Fruit fly (Drosophila melanogaster) whole organism, embryonic: ENCODE measurements around the gene Vm34Ca.

Experiments
- BEAF-32 ChIP-seq: fragments of 200-800 bp; sonication (Bioruptor generic); optimal IDR thresholded peaks from 3 replicates; lab custom pipeline; 2017; ENCODE audit warnings: missing biosample characterization, missing genetic modification characterization, mild to moderate bottlenecking, moderate library complexity, missing genetic modification reagents
- Blimp-1 ChIP-seq: fragments of 200-800 bp; sonication (Bioruptor generic); optimal IDR thresholded peaks from 3 replicates; lab custom pipeline; 2018; ENCODE audit warnings: missing biosample characterization, missing genetic modification characterization, mild to moderate bottlenecking, moderate library complexity, missing genetic modification reagents
- CG12744 ChIP-seq: fragments of 200-800 bp; sonication (Bioruptor generic); optimal IDR thresholded peaks from 2 replicates; lab custom pipeline; 2016; ENCODE audit warnings: missing biosample characterization, missing genetic modification characterization
- CG13424 ChIP-seq: fragments of 200-800 bp; sonication (Bioruptor generic); optimal IDR thresholded peaks from 2 replicates; lab custom pipeline; 2019; ENCODE audit warnings: missing biosample characterization, mild to moderate bottlenecking, missing genetic modification characterization, moderate library complexity
- CG15269 ChIP-seq: fragments of 200-800 bp; sonication (Bioruptor generic); optimal IDR thresholded peaks from 2 replicates; lab custom pipeline; 2018; ENCODE audit warnings: missing biosample characterization, mild to moderate bottlenecking, missing genetic modification characterization, moderate library complexity
- CG1647 ChIP-seq: fragments of 200-800 bp; sonication (Bioruptor generic); optimal IDR thresholded peaks from 3 replicates; lab custom pipeline; 2016; ENCODE audit warnings: missing biosample characterization, missing genetic modification characterization
- CG17802 ChIP-seq: fragments of 200-800 bp; sonication (Bioruptor generic); optimal IDR thresholded peaks from 2 replicates; lab custom pipeline; 2018; ENCODE audit warnings: missing biosample characterization, mild to moderate bottlenecking, missing genetic modification characterization, moderate library complexity
- CG17829 ChIP-seq: fragments of 200-800 bp; optimal IDR thresholded peaks from 2 replicates; lab custom pipeline; 2019; ENCODE audit warnings: missing biosample characterization, mild to moderate bottlenecking, missing genetic modification characterization, moderate library complexity
- CG18476 ChIP-seq: fragments of 200-800 bp; sonication (Bioruptor generic); optimal IDR thresholded peaks from 2 replicates; lab custom pipeline; 2016; ENCODE audit warnings: missing biosample characterization, mild to moderate bottlenecking, missing genetic modification characterization
- CG2116 ChIP-seq: fragments of 200-800 bp; sonication (Bioruptor generic); optimal IDR thresholded peaks from 3 replicates; lab custom pipeline; 2018; ENCODE audit warnings: missing biosample characterization, mild to moderate bottlenecking, missing genetic modification characterization
- CG2875 ChIP-seq: fragments of 200-800 bp; sonication (Bioruptor generic); optimal IDR thresholded peaks from 2 replicates; lab custom pipeline; 2017; ENCODE audit warnings: missing biosample characterization, mild to moderate bottlenecking, missing genetic modification characterization, missing genetic modification reagents
- CG3838 ChIP-seq: fragments of 200-800 bp; sonication (Bioruptor generic); optimal IDR thresholded peaks from 3 replicates; lab custom pipeline; 2016; ENCODE audit warnings: missing biosample characterization, missing genetic modification characterization
- CG8281 ChIP-seq: fragments of 200-800 bp; sonication (Bioruptor generic); optimal IDR thresholded peaks from 2 replicates; lab custom pipeline; 2018; ENCODE audit warnings: missing biosample characterization, mild to moderate bottlenecking, missing genetic modification characterization, moderate library complexity
- CG9437 ChIP-seq: fragments of 200-800 bp; sonication (Bioruptor generic); optimal IDR thresholded peaks from 2 replicates; lab custom pipeline; 2018; ENCODE audit warnings: missing biosample characterization, mild to moderate bottlenecking, missing genetic modification characterization
- CG9932 ChIP-seq: fragments of 200-800 bp; sonication (Bioruptor generic); IDR thresholded peaks from 2 replicates; pipeline ENCODE4 v1.3.6; 2022; ENCODE audit warnings: missing biosample characterization, missing genetic modification characterization
- Doc2 ChIP-seq: fragments of 200-800 bp; sonication (Bioruptor generic); IDR thresholded peaks from 2 replicates; pipeline ENCODE4 v1.3.6; 2022; ENCODE audit warnings: missing biosample characterization, missing genetic modification characterization
- Drgx ChIP-seq: fragments of 200-800 bp; sonication (Bioruptor generic); IDR thresholded peaks from 2 replicates; pipeline ENCODE4 v1.3.6; 2022; ENCODE audit warnings: missing biosample characterization, missing genetic modification characterization
- Eip74EF ChIP-seq, 2 experiments: fragments of 200-800 bp in 1 of 2; fragments of >200 bp in 1 of 2; sonication (Bioruptor generic) in 1 of 2; optimal IDR thresholded peaks; 2 replicates each; lab custom pipeline; 2017 to 2019; ENCODE audit warnings: missing biosample characterization in 2 of 2, missing genetic modification characterization in 2 of 2, mild to moderate bottlenecking in 1 of 2, moderate library complexity in 1 of 2
- Fer2 ChIP-seq: fragments of 200-800 bp; sonication (Bioruptor generic); optimal IDR thresholded peaks from 2 replicates; lab custom pipeline; 2018; ENCODE audit warnings: missing biosample characterization, mild to moderate bottlenecking, missing genetic modification characterization, moderate library complexity
- Fer3 ChIP-seq: fragments of 200-800 bp; sonication (Bioruptor generic); optimal IDR thresholded peaks from 2 replicates; lab custom pipeline; 2018; ENCODE audit warnings: missing biosample characterization, mild to moderate bottlenecking, missing genetic modification characterization, moderate library complexity
- Gug ChIP-seq: fragments of 200-800 bp; sonication (Bioruptor generic); IDR thresholded peaks from 4 replicates; pipeline ENCODE4 v1.3.6; 2022; ENCODE audit warnings: missing biosample characterization, missing genetic modification characterization
- HLHmδ ChIP-seq: fragments of 200-800 bp; sonication (Bioruptor generic); optimal IDR thresholded peaks from 2 replicates; lab custom pipeline; 2018; ENCODE audit warnings: missing biosample characterization, mild to moderate bottlenecking, missing genetic modification characterization, moderate library complexity
- Hr51 ChIP-seq, 2 experiments: fragments of 200-800 bp; sonication (Bioruptor generic); optimal IDR thresholded peaks; 2 replicates in 1 of 2; 3 replicates in 1 of 2; lab custom pipeline; 2016 to 2018; ENCODE audit warnings: missing biosample characterization in 2 of 2, missing genetic modification characterization in 2 of 2, mild to moderate bottlenecking in 1 of 2, moderate library complexity in 1 of 2
- Jarid2 ChIP-seq: fragments of 200-800 bp; sonication (Bioruptor generic); optimal IDR thresholded peaks from 3 replicates; lab custom pipeline; 2017; ENCODE audit warnings: mild to moderate bottlenecking, missing biosample characterization, missing genetic modification reagents, missing genetic modification characterization
- Kr ChIP-seq: fragments of 200-800 bp; sonication (Bioruptor generic); optimal IDR thresholded peaks from 2 replicates; lab custom pipeline; 2017; ENCODE audit warnings: missing biosample characterization, mild to moderate bottlenecking, missing genetic modification characterization
- Lim3 ChIP-seq: fragments of 200-800 bp; sonication (Bioruptor generic); IDR thresholded peaks from 2 replicates; pipeline ENCODE4 v1.3.6; 2022; ENCODE audit warnings: missing biosample characterization, missing genetic modification characterization
- MESR4 ChIP-seq: fragments of 200-800 bp; sonication (Bioruptor generic); optimal IDR thresholded peaks from 2 replicates; lab custom pipeline; 2018; ENCODE audit warnings: missing biosample characterization, mild to moderate bottlenecking, missing genetic modification characterization, moderate library complexity
- Nf-YC ChIP-seq: fragments of 200-800 bp; optimal IDR thresholded peaks from 3 replicates; lab custom pipeline; 2019; ENCODE audit warnings: missing biosample characterization, mild to moderate bottlenecking, missing genetic modification characterization, moderate library complexity
- Sry-β ChIP-seq: fragments of 200-800 bp; sonication (Bioruptor generic); optimal IDR thresholded peaks from 2 replicates; lab custom pipeline; 2018; ENCODE audit warnings: missing biosample characterization, mild to moderate bottlenecking, missing genetic modification characterization, moderate library complexity
- Xrp1 ChIP-seq: fragments of 200-800 bp; sonication (Bioruptor generic); IDR thresholded peaks from 2 replicates; pipeline ENCODE4 v1.3.6; 2022; ENCODE audit warnings: missing biosample characterization, missing genetic modification characterization
- chif ChIP-seq, 2 experiments: fragments of 200-800 bp; sonication (Bioruptor generic); optimal IDR thresholded peaks; 3 replicates each; lab custom pipeline; 2016; ENCODE audit warnings: missing biosample characterization in 2 of 2, missing genetic modification characterization in 2 of 2
- crc ChIP-seq: fragments of 200-800 bp; sonication (Bioruptor generic); optimal IDR thresholded peaks from 2 replicates; lab custom pipeline; 2016; ENCODE audit warnings: missing biosample characterization, missing genetic modification characterization
- cwo ChIP-seq: fragments of 200-800 bp; sonication (Bioruptor generic); optimal IDR thresholded peaks from 3 replicates; lab custom pipeline; 2017; ENCODE audit warnings: missing biosample characterization, missing genetic modification characterization, mild to moderate bottlenecking, moderate library complexity, missing genetic modification reagents
- dan ChIP-seq: fragments of 200-800 bp; sonication (Bioruptor generic); IDR thresholded peaks from 2 replicates; pipeline ENCODE4 v1.3.6; 2022; ENCODE audit warnings: missing biosample characterization, missing genetic modification characterization
- dimm ChIP-seq: fragments of 200-800 bp; sonication (Bioruptor generic); IDR thresholded peaks from 2 replicates; pipeline ENCODE4 v1.3.6; 2022; ENCODE audit warnings: missing biosample characterization, missing genetic modification characterization
- gem ChIP-seq: fragments of 200-800 bp; sonication (Bioruptor generic); optimal IDR thresholded peaks from 2 replicates; lab custom pipeline; 2019; ENCODE audit warnings: missing biosample characterization, mild to moderate bottlenecking, missing genetic modification characterization, moderate library complexity
- gsb-n ChIP-seq: fragments of 200-800 bp; sonication (Bioruptor generic); optimal IDR thresholded peaks from 3 replicates; lab custom pipeline; 2018; ENCODE audit warnings: missing biosample characterization, mild to moderate bottlenecking, missing genetic modification characterization
- hth ChIP-seq: fragments of >200 bp; optimal IDR thresholded peaks from 2 replicates; lab custom pipeline; 2017; ENCODE audit warnings: inconsistent platforms
- knrl ChIP-seq: fragments of 200-800 bp; sonication (Bioruptor generic); IDR thresholded peaks from 3 replicates; pipeline ENCODE4 v1.3.6; 2022; ENCODE audit warnings: missing biosample characterization, missing genetic modification characterization; ENCODE audit not compliant: partially characterized antibody
- luna ChIP-seq: fragments of 200-800 bp; sonication (Bioruptor generic); optimal IDR thresholded peaks from 2 replicates; lab custom pipeline; 2016; ENCODE audit warnings: missing biosample characterization, missing genetic modification characterization
- pfk ChIP-seq: fragments of 200-800 bp; sonication (Bioruptor generic); optimal IDR thresholded peaks from 2 replicates; lab custom pipeline; 2018; ENCODE audit warnings: missing biosample characterization, mild to moderate bottlenecking, missing genetic modification characterization, moderate library complexity
- pum ChIP-seq: fragments of 200-800 bp; sonication (Bioruptor generic); optimal IDR thresholded peaks from 2 replicates; lab custom pipeline; 2016; ENCODE audit warnings: missing biosample characterization, missing genetic modification characterization
- ro ChIP-seq: fragments of 200-800 bp; sonication (Bioruptor generic); IDR thresholded peaks from 2 replicates; pipeline ENCODE4 v1.3.6; 2022; ENCODE audit warnings: missing biosample characterization, missing genetic modification characterization
- run ChIP-seq: fragments of 200-800 bp; sonication (Bioruptor generic); optimal IDR thresholded peaks from 3 replicates; lab custom pipeline; 2018; ENCODE audit warnings: missing biosample characterization, mild to moderate bottlenecking, missing genetic modification characterization
- schlank ChIP-seq: fragments of 200-800 bp; sonication (Bioruptor generic); optimal IDR thresholded peaks from 2 replicates; lab custom pipeline; 2018; ENCODE audit warnings: missing biosample characterization, mild to moderate bottlenecking, missing genetic modification characterization
- sima ChIP-seq: fragments of 200-800 bp; sonication (Bioruptor generic); optimal IDR thresholded peaks from 2 replicates; lab custom pipeline; 2016; ENCODE audit warnings: missing biosample characterization, missing genetic modification characterization
- so ChIP-seq: fragments of 200-800 bp; sonication (Bioruptor generic); IDR thresholded peaks from 3 replicates; pipeline ENCODE4 v1.3.6; 2022; ENCODE audit warnings: missing biosample characterization, missing genetic modification characterization
- sob ChIP-seq: fragments of 200-800 bp; sonication (Bioruptor generic); IDR thresholded peaks from 2 replicates; pipeline ENCODE4 v1.3.6; 2022; ENCODE audit warnings: missing biosample characterization, missing genetic modification characterization
- stwl ChIP-seq: fragments of 200-800 bp; sonication (Bioruptor generic); optimal IDR thresholded peaks from 3 replicates; lab custom pipeline; 2018; ENCODE audit warnings: missing biosample characterization, mild to moderate bottlenecking, missing genetic modification characterization, moderate library complexity
- tgo ChIP-seq: fragments of 200-800 bp; sonication (Bioruptor generic); IDR thresholded peaks from 3 replicates; pipeline ENCODE4 v1.3.6; 2022; ENCODE audit warnings: missing biosample characterization, missing genetic modification characterization
- tin ChIP-seq: fragments of 200-800 bp; sonication (Bioruptor generic); optimal IDR thresholded peaks from 3 replicates; lab custom pipeline; 2016; ENCODE audit warnings: missing biosample characterization, missing genetic modification characterization

Vm34Ca gene

DNA sequence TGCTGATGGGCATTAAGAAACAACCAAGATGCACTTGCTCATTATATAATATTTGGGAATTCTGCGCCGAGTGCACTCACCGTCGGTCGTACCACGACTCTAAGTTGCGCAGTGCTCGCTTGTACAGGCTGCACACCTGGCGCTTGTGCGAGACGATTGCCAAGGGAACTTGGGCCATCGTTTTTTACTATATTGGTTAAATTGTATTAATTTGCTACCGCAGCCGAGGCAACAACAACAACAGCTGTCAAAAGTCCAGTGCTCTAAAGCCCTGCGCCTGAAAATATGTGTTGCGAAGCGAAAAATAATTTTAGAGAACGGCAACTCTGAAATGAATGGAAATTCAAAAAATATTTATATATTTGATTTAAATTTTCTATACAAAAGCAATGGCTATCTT is 40.7 kb downstream of the Vm34Ca start, which contains the start of gene ND-B22 (continued):
- TF ChIP-seq pfk (GFP tag; lab: Kevin White, UChicago): no peak
- TF ChIP-seq CG2116 (GFP tag; lab: Kevin White, UChicago): peak; percentile 3
- peak; percentile 25 for TF ChIP-seq BEAF-32 (GFP tag; lab: Kevin White, UChicago)
- TF ChIP-seq run (tag; lab: Kevin White, UChicago): peak; percentile 12
- TF ChIP-seq schlank (tag; lab: Kevin White, UChicago): no peak
- TF ChIP-seq Sry-β (GFP tag; lab: Kevin White, UChicago): no peak
- peak; percentile 47 for TF ChIP-seq Nf-YC (tag; lab: Kevin White, UChicago)
- no peak; the same call in 3 of the 4 replicates for TF ChIP-seq Gug (GFP tag; lab: Robert Waterston, UW)
- peak; percentile 31 for TF ChIP-seq Fer3 (tag; lab: Kevin White, UChicago)
- no peak for TF ChIP-seq hth (lab: Kevin White, UChicago)
- no peak for TF ChIP-seq Jarid2
- TF ChIP-seq CG18476: peak; percentile 1
- TF ChIP-seq Hr51 (GFP tag; optimal IDR thresholded peaks at IDR 0.05; lab: Kevin White, UChicago): peak in 1 of 2 experiments; percentile 5
- TF ChIP-seq Eip74EF (GFP tag; optimal IDR thresholded peaks at IDR 0.05; lab: Kevin White, UChicago): no peak
- TF ChIP-seq Lim3 (GFP tag; lab: Robert Waterston, UW): no peak
- no peak for TF ChIP-seq dimm (GFP tag; lab: Robert Waterston, UW)
- TF ChIP-seq CG8281 (tag; lab: Kevin White, UChicago): no peak
- no peak for TF ChIP-seq HLHmδ
- TF ChIP-seq ro (GFP tag; lab: Robert Waterston, UW): no peak
- TF ChIP-seq MESR4 (GFP tag; lab: Kevin White, UChicago): peak; percentile 90
- no peak for TF ChIP-seq so (GFP tag; lab: Robert Waterston, UW)
- peak; percentile 46 for TF ChIP-seq tin (GFP tag; lab: Kevin White, UChicago)
- TF ChIP-seq chif (GFP tag; optimal IDR thresholded peaks at IDR 0.05; lab: Kevin White, UChicago): peak in 1 of 2 experiments; percentile 2
- no peak for TF ChIP-seq dan (GFP tag; lab: Robert Waterston, UW)
- peak; percentile 19 for TF ChIP-seq Fer2 (tag; lab: Kevin White, UChicago)
- peak; percentile 30 for TF ChIP-seq CG15269
- peak; percentile 70 for TF ChIP-seq CG9932 (GFP tag; lab: Robert Waterston, UW)
- no peak for TF ChIP-seq tgo (GFP tag; lab: Robert Waterston, UW)
- no peak for TF ChIP-seq sima
- TF ChIP-seq cwo (GFP tag; lab: Kevin White, UChicago): no peak
- TF ChIP-seq CG9437 (GFP tag; lab: Kevin White, UChicago): no peak
- TF ChIP-seq Drgx (GFP tag; lab: Robert Waterston, UW): no peak
- TF ChIP-seq CG3838 (GFP tag; lab: Kevin White, UChicago): no peak
- peak; percentile 66 for TF ChIP-seq sob (GFP tag; lab: Robert Waterston, UW)
- no peak for TF ChIP-seq CG13424 (tag; lab: Kevin White, UChicago)
- no peak for TF ChIP-seq Kr (GFP tag; lab: Kevin White, UChicago)
- TF ChIP-seq CG12744 (GFP tag; lab: Kevin White, UChicago): no peak
- peak; percentile 43 for TF ChIP-seq gem (tag; lab: Kevin White, UChicago)
- no peak for TF ChIP-seq knrl (GFP tag; lab: Robert Waterston, UW)
- TF ChIP-seq pum (GFP tag; lab: Kevin White, UChicago): peak; percentile 26
- peak; percentile 54 for TF ChIP-seq CG1647
- TF ChIP-seq Doc2 (GFP tag; lab: Robert Waterston, UW): no peak
- no peak for TF ChIP-seq crc (GFP tag; lab: Kevin White, UChicago)
- peak; percentile 96 for TF ChIP-seq stwl (tag; lab: Kevin White, UChicago)
- TF ChIP-seq CG17829 (tag; lab: Kevin White, UChicago): peak; percentile 31
- TF ChIP-seq CG2875 (GFP tag; lab: Kevin White, UChicago): no peak
- TF ChIP-seq Blimp-1 (GFP tag; lab: Kevin White, UChicago): no peak
- no peak for TF ChIP-seq luna
- no peak; the same call in 1 of the 2 replicates for TF ChIP-seq Xrp1 (GFP tag; lab: Robert Waterston, UW)
- peak; percentile 32 for TF ChIP-seq CG17802 (tag; lab: Kevin White, UChicago)
- no peak for TF ChIP-seq gsb-n
